Worm (Caenorhabditis elegans): ENCODE measurements around the gene cubn-1.

The cubn-1 gene

ce11 chrV:12583421-12583820 lies 27.7 kb upstream of the cubn-1 start:
- TF ChIP-seq tbx-11 (GFP tag; IDR thresholded peaks at IDR 0.05) = no peak
- no peak for TF ChIP-seq flt-1 (GFP tag; IDR thresholded peaks at IDR 0.05)
- no peak for TF ChIP-seq ceh-13 (GFP tag; optimal IDR thresholded peaks at IDR 0.05)
- TF ChIP-seq pes-1 (GFP tag; IDR thresholded peaks at IDR 0.05) = no peak
- TF ChIP-seq tra-4 (tag; optimal IDR thresholded peaks at IDR 0.05) = no peak

- TF ChIP-seq ama-1 (optimal IDR thresholded peaks at IDR 0.05) (no peak), B0310.2 (tag; optimal IDR thresholded peaks at IDR 0.05) (no peak), flt-1 (GFP tag; IDR thresholded peaks at IDR 0.05) (no peak), ceh-36 (tag; optimal IDR thresholded peaks at IDR 0.05) (no peak), hnd-1 (tag; optimal IDR thresholded peaks at IDR 0.05) (no peak), tbx-11 (GFP tag; IDR thresholded peaks at IDR 0.05) (no peak), pes-1 (GFP tag; IDR thresholded peaks at IDR 0.05) (no peak), ceh-13 (GFP tag; optimal IDR thresholded peaks at IDR 0.05) (no peak), sea-1 (GFP tag; conservative IDR thresholded peaks at IDR 0.05) (no peak), scrt-1 (GFP tag; IDR thresholded peaks at IDR 0.05) (no peak), tbx-37 (GFP tag; conservative IDR thresholded peaks at IDR 0.05) (no peak), hmbx-1 (tag; optimal IDR thresholded peaks at IDR 0.05) (no peak), hmg-4 (GFP tag; optimal IDR thresholded peaks at IDR 0.05) (no peak), ets-7 (tag; optimal IDR thresholded peaks at IDR 0.05) (no peak), tra-4 (tag; optimal IDR thresholded peaks at IDR 0.05) (no peak), F13C5.2 (tag; optimal IDR thresholded peaks at IDR 0.05) (no peak), aly-1 (tag; optimal IDR thresholded peaks at IDR 0.05) (no peak)
These were observed 26.4 kb upstream of the cubn-1 start for ce11 chrV:12584771-12585170.

DNA sequence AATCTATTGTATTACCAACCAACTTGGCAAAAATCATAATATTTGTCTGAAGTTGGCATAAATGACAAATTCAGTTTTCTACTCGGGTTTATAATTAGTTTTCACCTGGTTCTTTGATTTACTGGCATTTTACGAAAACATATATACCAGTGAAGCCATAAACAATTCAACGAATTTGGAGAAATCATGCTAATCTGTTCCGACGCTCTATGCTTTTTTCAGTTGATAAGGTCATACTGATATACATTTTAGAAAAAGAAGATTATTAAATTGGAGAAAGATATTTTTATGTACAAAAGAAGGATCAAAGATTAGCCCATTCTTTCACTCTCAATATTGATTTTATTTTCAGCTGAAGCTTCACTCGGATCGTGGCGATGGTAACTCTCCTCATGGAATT lies 24.3 kb upstream of the cubn-1 start:
- TF ChIP-seq pes-1 (GFP tag; IDR thresholded peaks at IDR 0.05) (no peak), hnd-1 (tag; optimal IDR thresholded peaks at IDR 0.05) (no peak), hmg-4 (GFP tag; optimal IDR thresholded peaks at IDR 0.05) (no peak), aly-1 (tag; optimal IDR thresholded peaks at IDR 0.05) (no peak), tbx-11 (GFP tag; IDR thresholded peaks at IDR 0.05) (no peak), ceh-36 (tag; optimal IDR thresholded peaks at IDR 0.05) (no peak), B0310.2 (tag; optimal IDR thresholded peaks at IDR 0.05) (no peak), ama-1 (optimal IDR thresholded peaks at IDR 0.05) (no peak), hmbx-1 (tag; optimal IDR thresholded peaks at IDR 0.05) (no peak), ceh-13 (GFP tag; optimal IDR thresholded peaks at IDR 0.05) (no peak), tbx-37 (GFP tag; conservative IDR thresholded peaks at IDR 0.05) (no peak), ets-7 (tag; optimal IDR thresholded peaks at IDR 0.05) (no peak), F13C5.2 (tag; optimal IDR thresholded peaks at IDR 0.05) (no peak), flt-1 (GFP tag; IDR thresholded peaks at IDR 0.05) (no peak), tra-4 (tag; optimal IDR thresholded peaks at IDR 0.05) (no peak), sea-1 (GFP tag; conservative IDR thresholded peaks at IDR 0.05) (no peak), scrt-1 (GFP tag; IDR thresholded peaks at IDR 0.05) (no peak)

DNA sequence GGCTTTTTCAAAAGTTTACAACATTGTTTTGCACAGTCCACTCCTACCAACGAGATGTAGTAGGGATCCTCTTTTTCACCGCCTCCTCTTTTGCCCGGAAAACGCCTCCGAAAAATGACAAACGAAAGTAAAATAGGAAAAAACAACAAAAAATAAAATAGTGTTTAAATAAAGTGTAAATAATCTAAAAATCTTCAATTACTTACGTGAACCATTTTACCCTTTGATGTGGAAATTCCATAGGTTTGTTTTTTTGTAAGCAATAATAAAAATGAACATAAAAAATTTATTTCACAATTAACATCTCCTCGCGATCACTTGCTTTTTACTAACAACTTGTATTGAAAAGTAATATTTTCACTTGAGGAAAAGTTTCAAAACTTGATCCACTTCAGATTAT lies 23.1 kb upstream of the cubn-1 start, which contains the start of gene C14C10.1:
C14C10.1 (plus strand) TSS at position 301 of the 400 bp plus-strand sequence.
- no peak for TF ChIP-seq tbx-11 (GFP tag; IDR thresholded peaks at IDR 0.05)
- no peak for TF ChIP-seq F13C5.2 (tag; optimal IDR thresholded peaks at IDR 0.05)
- no peak for TF ChIP-seq ceh-36 (tag; optimal IDR thresholded peaks at IDR 0.05)
- TF ChIP-seq B0310.2 (tag; optimal IDR thresholded peaks at IDR 0.05) = no peak
- no peak for TF ChIP-seq sea-1 (GFP tag; conservative IDR thresholded peaks at IDR 0.05)
- no peak for TF ChIP-seq aly-1 (tag; optimal IDR thresholded peaks at IDR 0.05)
- TF ChIP-seq hmbx-1 (tag; optimal IDR thresholded peaks at IDR 0.05) = no peak
- TF ChIP-seq pes-1 (GFP tag; IDR thresholded peaks at IDR 0.05) = no peak
- TF ChIP-seq flt-1 (GFP tag; IDR thresholded peaks at IDR 0.05) = no peak
- no peak for TF ChIP-seq tra-4 (tag; optimal IDR thresholded peaks at IDR 0.05)
- TF ChIP-seq ets-7 (tag; optimal IDR thresholded peaks at IDR 0.05) = no peak
- no peak for TF ChIP-seq ceh-13 (GFP tag; optimal IDR thresholded peaks at IDR 0.05)
- no peak for TF ChIP-seq hmg-4 (GFP tag; optimal IDR thresholded peaks at IDR 0.05)
- TF ChIP-seq ama-1 (optimal IDR thresholded peaks at IDR 0.05) = no peak

ce11 chrV:12590601-12591000 lies 20.5 kb upstream of the cubn-1 start, which contains the start of gene ttr-43:
Gene ttr-43, minus strand, starts transcription at chrV:12590701.
- no peak for TF ChIP-seq hmg-4 (GFP tag; optimal IDR thresholded peaks at IDR 0.05)
- no peak for TF ChIP-seq tbx-37 (GFP tag; conservative IDR thresholded peaks at IDR 0.05)
- TF ChIP-seq B0310.2 (tag; optimal IDR thresholded peaks at IDR 0.05) = no peak
- TF ChIP-seq tra-4 (tag; optimal IDR thresholded peaks at IDR 0.05) = no peak
- TF ChIP-seq ama-1 (optimal IDR thresholded peaks at IDR 0.05) = no peak
- TF ChIP-seq flt-1 (GFP tag; IDR thresholded peaks at IDR 0.05) = no peak
- no peak for TF ChIP-seq aly-1 (tag; optimal IDR thresholded peaks at IDR 0.05)
- TF ChIP-seq pes-1 (GFP tag; IDR thresholded peaks at IDR 0.05) = no peak

ce11 chrV:12592379-12592778 lies 18.8 kb upstream of the cubn-1 start, which contains the start of gene C14C10.2:
Gene C14C10.2, minus strand, starts transcription at chrV:12592479.
- no peak for TF ChIP-seq sea-1 (GFP tag; conservative IDR thresholded peaks at IDR 0.05)
- no peak for TF ChIP-seq ama-1 (optimal IDR thresholded peaks at IDR 0.05)
- TF ChIP-seq tbx-11 (GFP tag; IDR thresholded peaks at IDR 0.05) = no peak
- TF ChIP-seq hmg-4 (GFP tag; optimal IDR thresholded peaks at IDR 0.05) = no peak
- no peak for TF ChIP-seq aly-1 (tag; optimal IDR thresholded peaks at IDR 0.05)
- TF ChIP-seq tra-4 (tag; optimal IDR thresholded peaks at IDR 0.05) = no peak
- no peak for TF ChIP-seq scrt-1 (GFP tag; IDR thresholded peaks at IDR 0.05)
- TF ChIP-seq hnd-1 (tag; optimal IDR thresholded peaks at IDR 0.05) = no peak
- TF ChIP-seq flt-1 (GFP tag; IDR thresholded peaks at IDR 0.05) = no peak
- TF ChIP-seq ceh-36 (tag; optimal IDR thresholded peaks at IDR 0.05) = no peak
- TF ChIP-seq pes-1 (GFP tag; IDR thresholded peaks at IDR 0.05) = no peak
- TF ChIP-seq hmbx-1 (tag; optimal IDR thresholded peaks at IDR 0.05) = no peak
- no peak for TF ChIP-seq B0310.2 (tag; optimal IDR thresholded peaks at IDR 0.05)

ce11 chrV:12596196-12596595 lies 14.9 kb upstream of the cubn-1 start, which contains the start of gene mma-1:
Gene mma-1, minus strand, starts transcription at chrV:12596296.
- TF ChIP-seq B0310.2 (tag; optimal IDR thresholded peaks at IDR 0.05) (no peak), ceh-36 (tag; optimal IDR thresholded peaks at IDR 0.05) (no peak), scrt-1 (GFP tag; IDR thresholded peaks at IDR 0.05) (no peak), F13C5.2 (tag; optimal IDR thresholded peaks at IDR 0.05) (no peak), ama-1 (optimal IDR thresholded peaks at IDR 0.05) (no peak), hmbx-1 (tag; optimal IDR thresholded peaks at IDR 0.05) (no peak), pes-1 (GFP tag; IDR thresholded peaks at IDR 0.05) (no peak), aly-1 (tag; optimal IDR thresholded peaks at IDR 0.05) (no peak)

Data from whole organism, early embryonic.